Fruit fly (Drosophila melanogaster) whole organism, embryonic: ENCODE data around the gene Ldh.

ENCODE experiments used
- Asciz ChIP-seq: fragments of 200-800 bp; sonication (Bioruptor generic); optimal IDR thresholded peaks from 2 replicates; lab custom pipeline; 2017; ENCODE audit warnings: missing biosample characterization, mild to moderate bottlenecking, missing genetic modification characterization, missing genetic modification reagents
- Bgb ChIP-seq: fragments of 200-800 bp; sonication (Bioruptor generic); IDR thresholded peaks from 2 replicates; pipeline ENCODE4 v1.3.6; 2022; ENCODE audit warnings: missing biosample characterization, missing genetic modification characterization; ENCODE audit not compliant: partially characterized antibody
- CG10147 ChIP-seq: fragments of 200-800 bp; sonication (Bioruptor generic); optimal IDR thresholded peaks from 2 replicates; lab custom pipeline; 2019; ENCODE audit warnings: missing biosample characterization, mild to moderate bottlenecking, missing genetic modification characterization, moderate library complexity
- CG10979 ChIP-seq: fragments of 200-800 bp; sonication (Bioruptor generic); optimal IDR thresholded peaks from 2 replicates; lab custom pipeline; 2018; ENCODE audit warnings: missing biosample characterization, mild to moderate bottlenecking, missing genetic modification characterization, moderate library complexity
- CG12071 ChIP-seq: fragments of 200-800 bp; sonication (Bioruptor generic); optimal IDR thresholded peaks from 3 replicates; lab custom pipeline; 2018; ENCODE audit warnings: missing biosample characterization, mild to moderate bottlenecking, missing genetic modification characterization
- CG12769 ChIP-seq: fragments of 200-800 bp; sonication (Bioruptor generic); optimal IDR thresholded peaks from 2 replicates; lab custom pipeline; 2019; ENCODE audit warnings: missing biosample characterization, mild to moderate bottlenecking, missing genetic modification characterization, moderate library complexity
- CG13287 ChIP-seq: fragments of 200-800 bp; sonication (Bioruptor generic); IDR thresholded peaks from 2 replicates; pipeline ENCODE4 v1.3.6; 2022; ENCODE audit warnings: missing biosample characterization, missing genetic modification characterization; ENCODE audit not compliant: partially characterized antibody
- CG14441 ChIP-seq: fragments of 200-800 bp; sonication (Bioruptor generic); IDR thresholded peaks from 2 replicates; pipeline ENCODE4 v1.3.6; 2022; ENCODE audit warnings: missing biosample characterization, missing genetic modification characterization
- CG17568 ChIP-seq: fragments of 200-800 bp; sonication (Bioruptor generic); optimal IDR thresholded peaks from 2 replicates; lab custom pipeline; 2018; ENCODE audit warnings: missing biosample characterization, mild to moderate bottlenecking, missing genetic modification characterization, moderate library complexity
- CG17802 ChIP-seq: fragments of 200-800 bp; sonication (Bioruptor generic); optimal IDR thresholded peaks from 2 replicates; lab custom pipeline; 2018; ENCODE audit warnings: missing biosample characterization, mild to moderate bottlenecking, missing genetic modification characterization, moderate library complexity
- CG18011 ChIP-seq: fragments of 200-800 bp; sonication (Bioruptor generic); optimal IDR thresholded peaks from 2 replicates; lab custom pipeline; 2017; ENCODE audit warnings: missing biosample characterization, missing genetic modification characterization, mild to moderate bottlenecking, moderate library complexity, missing genotype
- CG18476 ChIP-seq: fragments of 200-800 bp; sonication (Bioruptor generic); optimal IDR thresholded peaks from 2 replicates; lab custom pipeline; 2016; ENCODE audit warnings: missing biosample characterization, mild to moderate bottlenecking, missing genetic modification characterization
- CG18764 ChIP-seq: fragments of 200-800 bp; sonication (Bioruptor generic); optimal IDR thresholded peaks from 3 replicates; lab custom pipeline; 2016; ENCODE audit warnings: missing biosample characterization, missing genetic modification characterization
- CG31441 ChIP-seq: fragments of 200-800 bp; sonication (Bioruptor generic); IDR thresholded peaks from 2 replicates; pipeline ENCODE4 v1.3.6; 2022; ENCODE audit warnings: missing biosample characterization, missing genetic modification characterization
- CG34422 ChIP-seq: fragments of 200-800 bp; sonication (Bioruptor generic); IDR thresholded peaks from 3 replicates; pipeline ENCODE4 v1.3.6; 2022; ENCODE audit warnings: missing biosample characterization, missing genetic modification characterization
- CG6175 ChIP-seq: fragments of 200-800 bp; sonication (Bioruptor generic); IDR thresholded peaks from 3 replicates; pipeline ENCODE4 v1.3.6; 2022; ENCODE audit warnings: missing biosample characterization, missing genetic modification characterization
- CG7839 ChIP-seq: fragments of 200-800 bp; sonication (Bioruptor generic); optimal IDR thresholded peaks from 3 replicates; lab custom pipeline; 2018; ENCODE audit warnings: missing biosample characterization, mild to moderate bottlenecking, missing genetic modification characterization, moderate library complexity
- CrebB ChIP-seq: fragments of 200-800 bp; sonication (Bioruptor generic); optimal IDR thresholded peaks from 3 replicates; lab custom pipeline; 2018; ENCODE audit warnings: missing biosample characterization, mild to moderate bottlenecking, missing genetic modification characterization
- D19A ChIP-seq: fragments of 200-800 bp; optimal IDR thresholded peaks from 3 replicates; lab custom pipeline; 2019; ENCODE audit warnings: missing biosample characterization, mild to moderate bottlenecking, missing genetic modification characterization, moderate library complexity
- Dip3 ChIP-seq: fragments of 200-800 bp; sonication (Bioruptor generic); optimal IDR thresholded peaks from 3 replicates; lab custom pipeline; 2016; ENCODE audit warnings: missing biosample characterization, missing genetic modification characterization
- Dll ChIP-seq: fragments of 200-800 bp; sonication (Bioruptor generic); IDR thresholded peaks from 4 replicates; pipeline ENCODE4 v1.3.6; 2022; ENCODE audit warnings: missing biosample characterization, missing genetic modification characterization; ENCODE audit not compliant: partially characterized antibody
- Drgx ChIP-seq: fragments of 200-800 bp; sonication (Bioruptor generic); IDR thresholded peaks from 2 replicates; pipeline ENCODE4 v1.3.6; 2022; ENCODE audit warnings: missing biosample characterization, missing genetic modification characterization
- Gug ChIP-seq: fragments of 200-800 bp; sonication (Bioruptor generic); IDR thresholded peaks from 4 replicates; pipeline ENCODE4 v1.3.6; 2022; ENCODE audit warnings: missing biosample characterization, missing genetic modification characterization
- HLH3B ChIP-seq: fragments of 200-800 bp; sonication (Bioruptor generic); IDR thresholded peaks from 2 replicates; pipeline ENCODE4 v1.3.6; 2022; ENCODE audit warnings: missing biosample characterization, missing genetic modification characterization
- HLH54F ChIP-seq: fragments of 200-800 bp; sonication (Bioruptor generic); optimal IDR thresholded peaks from 3 replicates; lab custom pipeline; 2016; ENCODE audit warnings: missing biosample characterization, missing genetic modification characterization
- Hr3 ChIP-seq: fragments of 200-800 bp; sonication (Bioruptor generic); optimal IDR thresholded peaks from 3 replicates; lab custom pipeline; 2016; ENCODE audit warnings: missing biosample characterization, missing genetic modification characterization
- Jarid2 ChIP-seq: fragments of 200-800 bp; sonication (Bioruptor generic); optimal IDR thresholded peaks from 3 replicates; lab custom pipeline; 2017; ENCODE audit warnings: mild to moderate bottlenecking, missing biosample characterization, missing genetic modification reagents, missing genetic modification characterization
- Lpt ChIP-seq: fragments of >200 bp; optimal IDR thresholded peaks from 2 replicates; lab custom pipeline; 2018; ENCODE audit warnings: missing biosample characterization, missing genetic modification characterization
- MBD-R2 ChIP-seq: fragments of 200-800 bp; sonication (Bioruptor generic); IDR thresholded peaks from 2 replicates; pipeline ENCODE4 v1.3.6; 2022; ENCODE audit warnings: missing biosample characterization, missing genetic modification characterization
- MTF-1 ChIP-seq: fragments of 200-800 bp; sonication (Bioruptor generic); optimal IDR thresholded peaks from 2 replicates; lab custom pipeline; 2018; ENCODE audit warnings: missing biosample characterization, mild to moderate bottlenecking, missing genetic modification characterization, borderline replicate concordance
- Sox100B ChIP-seq: fragments of 200-800 bp; sonication (Bioruptor generic); optimal IDR thresholded peaks from 3 replicates; lab custom pipeline; 2018; ENCODE audit warnings: missing biosample characterization, mild to moderate bottlenecking, missing genetic modification characterization
- btn ChIP-seq: fragments of 200-800 bp; sonication (Bioruptor generic); optimal IDR thresholded peaks from 2 replicates; lab custom pipeline; 2016; ENCODE audit warnings: missing biosample characterization, missing genetic modification characterization
- corto ChIP-seq: fragments of 200-800 bp; sonication (Bioruptor generic); optimal IDR thresholded peaks from 2 replicates; lab custom pipeline; 2016; ENCODE audit warnings: missing biosample characterization, mild to moderate bottlenecking, missing genetic modification characterization, moderate library complexity
- esg ChIP-seq: fragments of 200-800 bp; sonication (Bioruptor generic); conservative IDR thresholded peaks from 2 replicates; pipeline ENCODE4 v1.3.6; 2022; ENCODE audit warnings: missing biosample characterization, missing genetic modification characterization
- gcm ChIP-seq: fragments of 200-800 bp; sonication (Bioruptor generic); optimal IDR thresholded peaks from 2 replicates; lab custom pipeline; 2019; ENCODE audit warnings: missing biosample characterization, mild to moderate bottlenecking, missing genetic modification characterization, moderate library complexity
- grau ChIP-seq: fragments of 200-800 bp; optimal IDR thresholded peaks from 3 replicates; lab custom pipeline; 2019; ENCODE audit warnings: missing biosample characterization, mild to moderate bottlenecking, missing genetic modification characterization, moderate library complexity
- gsb ChIP-seq: fragments of 200-800 bp; sonication (Bioruptor generic); IDR thresholded peaks from 2 replicates; pipeline ENCODE4 v1.3.6; 2022; ENCODE audit warnings: missing biosample characterization, missing genetic modification characterization
- lbe ChIP-seq: fragments of 200-800 bp; sonication (Bioruptor generic); optimal IDR thresholded peaks from 2 replicates; lab custom pipeline; 2016; ENCODE audit warnings: missing biosample characterization, mild to moderate bottlenecking, missing genetic modification characterization
- nau ChIP-seq: fragments of 200-800 bp; sonication (Bioruptor generic); optimal IDR thresholded peaks from 3 replicates; lab custom pipeline; 2017; ENCODE audit warnings: missing biosample characterization, mild to moderate bottlenecking, missing genetic modification characterization, missing genetic modification reagents
- nom ChIP-seq: fragments of 200-800 bp; sonication (Bioruptor generic); optimal IDR thresholded peaks from 2 replicates; lab custom pipeline; 2017; ENCODE audit warnings: missing biosample characterization, missing genetic modification characterization, mild to moderate bottlenecking, moderate library complexity, missing genetic modification reagents
- oc ChIP-seq: fragments of 200-800 bp; sonication (Bioruptor generic); optimal IDR thresholded peaks from 2 replicates; lab custom pipeline; 2018; ENCODE audit warnings: missing biosample characterization, mild to moderate bottlenecking, missing genetic modification characterization, moderate library complexity
- odd ChIP-seq: fragments of 200-800 bp; sonication (Bioruptor generic); optimal IDR thresholded peaks from 2 replicates; lab custom pipeline; 2017; ENCODE audit warnings: missing biosample characterization, mild to moderate bottlenecking, missing genetic modification characterization
- otp ChIP-seq: fragments of 200-800 bp; sonication (Bioruptor generic); IDR thresholded peaks from 3 replicates; pipeline ENCODE4, ENCODE4 v1.3.6; 2022; ENCODE audit warnings: missing biosample characterization, missing genetic modification characterization
- psq ChIP-seq: fragments of 200-800 bp; sonication (Bioruptor generic); optimal IDR thresholded peaks from 2 replicates; lab custom pipeline; 2017; ENCODE audit warnings: missing biosample characterization, missing genetic modification characterization
- sd ChIP-seq: fragments of 200-800 bp; sonication (Bioruptor generic); optimal IDR thresholded peaks from 3 replicates; lab custom pipeline; 2018; ENCODE audit warnings: missing biosample characterization, mild to moderate bottlenecking, missing genetic modification characterization, moderate library complexity
- sna ChIP-seq: fragments of 200-800 bp; sonication (Bioruptor generic); IDR thresholded peaks from 2 replicates; pipeline ENCODE4 v1.3.6; 2022; ENCODE audit warnings: missing biosample characterization, missing genetic modification characterization; ENCODE audit not compliant: partially characterized antibody
- so ChIP-seq: fragments of 200-800 bp; sonication (Bioruptor generic); IDR thresholded peaks from 3 replicates; pipeline ENCODE4 v1.3.6; 2022; ENCODE audit warnings: missing biosample characterization, missing genetic modification characterization
- unc-4 ChIP-seq: fragments of 200-800 bp; sonication (Bioruptor generic); IDR thresholded peaks from 2 replicates; pipeline ENCODE4 v1.3.6; 2022; ENCODE audit warnings: missing biosample characterization, missing genetic modification characterization; ENCODE audit not compliant: partially characterized antibody

Ldh gene

DNA sequence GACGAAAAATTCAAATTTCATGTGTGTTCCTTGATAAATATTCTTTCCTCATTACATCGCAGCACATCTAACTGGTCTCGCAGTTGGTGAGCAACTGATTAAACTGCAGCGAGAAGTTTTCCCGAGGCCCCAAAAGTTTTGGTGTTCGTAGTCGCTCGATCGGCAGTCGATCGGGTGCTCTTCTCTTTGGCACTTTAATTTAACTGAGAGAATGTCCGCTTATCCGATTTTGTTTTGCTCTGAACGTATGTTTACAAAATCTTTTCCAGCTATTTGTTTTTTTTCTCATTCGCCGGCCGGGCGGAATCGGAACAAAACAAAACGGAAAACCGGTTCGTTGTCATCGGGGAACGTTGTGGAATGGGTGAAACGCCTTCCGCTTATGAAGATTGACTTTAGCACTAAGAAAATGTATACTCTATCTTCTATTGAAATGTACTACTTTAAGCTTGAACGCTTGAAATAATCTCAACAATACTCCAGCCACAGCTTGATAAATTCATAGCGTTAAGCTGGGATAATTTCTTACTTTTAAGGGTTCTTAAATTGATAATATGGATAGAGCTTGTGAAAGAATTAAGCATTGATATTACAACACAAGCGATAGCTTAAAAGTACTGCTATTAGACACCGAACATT is 43.9 kb downstream of the Ldh start (continued):
- TF ChIP-seq sd (peak; percentile 63), CG10979 (tag; lab: Kevin White, UChicago) (peak; percentile 10), Gug (GFP tag; lab: Robert Waterston, UW) (no peak), Lpt (GFP tag; lab: Kevin White, UChicago) (no peak), Bgb (GFP tag; lab: Robert Waterston, UW) (0 out of 2 replicates have a peak, but pooled peaks have one; percentile 12), CG17568 (GFP tag; lab: Kevin White, UChicago) (peak; percentile 58), CrebB (peak; percentile 51), unc-4 (peak; percentile 33), esg (GFP tag; lab: Robert Waterston, UW) (no peak), CG12071 (GFP tag; lab: Kevin White, UChicago) (peak; percentile 60), nau (GFP tag; lab: Kevin White, UChicago) (peak; percentile 16), CG18764 (GFP tag; lab: Kevin White, UChicago) (no peak), CG17802 (tag; lab: Kevin White, UChicago) (no peak), corto (GFP tag; lab: Kevin White, UChicago) (peak; percentile 1), D19A (tag; lab: Kevin White, UChicago) (peak; percentile 94), odd (GFP tag; lab: Kevin White, UChicago) (peak; percentile 47), CG7839 (tag; lab: Kevin White, UChicago) (no peak), CG14441 (GFP tag; lab: Robert Waterston, UW) (no peak), Sox100B (GFP tag; lab: Kevin White, UChicago) (peak; percentile 13), CG34422 (GFP tag; lab: Robert Waterston, UW) (peak; percentile 95; the same call in 2 of the 3 replicates), gsb (GFP tag; lab: Robert Waterston, UW) (no peak), Dip3 (no peak), CG13287 (peak; percentile 68), HLH54F (GFP tag; lab: Kevin White, UChicago) (no peak), otp (peak; percentile 13; the same call in 1 of the 3 replicates), Dll (peak; percentile 57; the same call in 2 of the 4 replicates), HLH3B (GFP tag; lab: Robert Waterston, UW) (no peak), CG31441 (GFP tag; lab: Robert Waterston, UW) (no peak), btn (no peak), Drgx (GFP tag; lab: Robert Waterston, UW) (peak; percentile 55), sna (peak; percentile 23; the same call in 1 of the 2 replicates), MTF-1 (GFP tag; lab: Kevin White, UChicago) (peak; percentile 31), lbe (peak; percentile 44), psq (GFP tag; lab: Kevin White, UChicago) (peak; percentile 96), oc (tag; lab: Kevin White, UChicago) (peak; percentile 29), CG18476 (GFP tag; lab: Kevin White, UChicago) (no peak), Asciz (GFP tag; lab: Kevin White, UChicago) (peak; percentile 36), nom (peak; percentile 68), Hr3 (GFP tag; lab: Kevin White, UChicago) (no peak), CG12769 (tag; lab: Kevin White, UChicago) (peak; percentile 21), Jarid2 (peak; percentile 80), grau (tag; lab: Kevin White, UChicago) (no peak), CG18011 (GFP tag; lab: Kevin White, UChicago) (no peak), MBD-R2 (GFP tag; lab: Robert Waterston, UW) (no peak), CG6175 (GFP tag; lab: Robert Waterston, UW) (no peak), CG10147 (GFP tag; lab: Kevin White, UChicago) (no peak), gcm (GFP tag; lab: Kevin White, UChicago) (peak; percentile 36), so (peak; percentile 47; the same call in 1 of the 3 replicates)
